Fruit fly (Drosophila melanogaster) ovary, adult (tissue): ENCODE results near the gene CG3625.

ENCODE experiments used
- CG17801 ChIP-seq: fragments of 200-800 bp; optimal IDR thresholded peaks from 2 replicates; lab custom pipeline; 2019; ENCODE audit warnings: missing biosample characterization, mild to moderate bottlenecking, missing genetic modification characterization, moderate library complexity; ENCODE audit not compliant: partially characterized antibody

The CG3625 gene

dm6 chr2L:300877-301706 is 9.5 kb upstream of the CG3625 start:
- no peak for TF ChIP-seq CG17801 (GFP tag; lab: Kevin White, UChicago)

- TF ChIP-seq CG17801 (GFP tag; lab: Kevin White, UChicago): no peak
Observed at dm6 chr2L:300006-300405, 8.4 kb upstream of the CG3625 start.

- no peak for TF ChIP-seq CG17801 (GFP tag; lab: Kevin White, UChicago)
Observed at dm6 chr2L:299038-299437, 7.4 kb upstream of the CG3625 start.

- no peak for TF ChIP-seq CG17801 (GFP tag; lab: Kevin White, UChicago)
Observed at dm6 chr2L:298285-298644, 6.7 kb upstream of the CG3625 start.

- peak; percentile 81 for TF ChIP-seq CG17801 (GFP tag; lab: Kevin White, UChicago)
Observed at dm6 chr2L:297480-298284, 6.1 kb upstream of the CG3625 start, which contains the start of gene Pi3K21B. Gene Pi3K21B, plus strand, starts transcription at chr2L:297880.

- TF ChIP-seq CG17801 (GFP tag; lab: Kevin White, UChicago): no peak
Observed at dm6 chr2L:294452-295362, 3.1 kb upstream of the CG3625 start, which contains the start of the genes U2af38 and Stip1. Gene U2af38, minus strand, starts transcription at chr2L:294681. Gene Stip1, plus strand, starts transcription at chr2L:295122.

dm6 chr2L:292301-292700 is 706 bp upstream of the CG3625 start, which contains the start of gene CG11562:
Gene CG11562, plus strand, starts transcription at chr2L:292419.
- peak; percentile 2 for TF ChIP-seq CG17801 (GFP tag; lab: Kevin White, UChicago)

- no peak for TF ChIP-seq CG17801 (GFP tag; lab: Kevin White, UChicago)
Observed at dm6 chr2L:290949-291348, 646 bp downstream of the CG3625 start.

dm6 chr2L:290373-290772 is 1.2 kb downstream of the CG3625 start:
- TF ChIP-seq CG17801 (GFP tag; lab: Kevin White, UChicago): no peak

- TF ChIP-seq CG17801 (GFP tag; lab: Kevin White, UChicago): no peak
Observed at dm6 chr2L:289044-289443, 2.6 kb downstream of the CG3625 start, which contains the start of gene Amnionless. Gene Amnionless, minus strand, starts transcription at chr2L:289144.

- peak; percentile 33 for TF ChIP-seq CG17801 (GFP tag; lab: Kevin White, UChicago)
Observed at dm6 chr2L:286421-286820, 5.2 kb downstream of the CG3625 start.

- no peak for TF ChIP-seq CG17801 (GFP tag; lab: Kevin White, UChicago)
Observed at dm6 chr2L:285596-286023, 6.0 kb downstream of the CG3625 start.

dm6 chr2L:283071-283482 is 8.5 kb downstream of the CG3625 start, which contains the start of gene CG11601:
Gene CG11601, minus strand, starts transcription at chr2L:283269.
- peak; percentile 59 for TF ChIP-seq CG17801 (GFP tag; lab: Kevin White, UChicago)

- no peak for TF ChIP-seq CG17801 (GFP tag; lab: Kevin White, UChicago)
Observed at dm6 chr2L:278134-278533, 13.5 kb downstream of the CG3625 start, which contains the start of gene CG17078. Gene CG17078, minus strand, starts transcription at chr2L:278234.
